Worm (Caenorhabditis elegans) whole organism, L3 larva: ENCODE results near the gene wrt-5.

ENCODE experiments used
- R02D3.7 ChIP-seq: fragments of 150-350 bp; optimal IDR thresholded peaks from 2 replicates; lab custom pipeline; 2014; ENCODE audit warnings: missing biosample characterization, missing genetic modification characterization
- aly-2 ChIP-seq: fragments of 150-350 bp; optimal IDR thresholded peaks from 2 replicates; lab custom pipeline; 2014; ENCODE audit warnings: missing biosample characterization, missing genetic modification characterization
- ama-1 ChIP-seq: fragments of 150-350 bp; optimal IDR thresholded peaks from 2 replicates; lab custom pipeline; 2018
- ceh-16 ChIP-seq: sonication (generic microtip); optimal IDR thresholded peaks from 2 replicates; lab custom pipeline; 2017; ENCODE audit warnings: missing biosample characterization, missing genetic modification characterization
- ceh-28 ChIP-seq: fragments of 150-350 bp; optimal IDR thresholded peaks from 2 replicates; lab custom pipeline; 2014; ENCODE audit warnings: missing biosample characterization, missing genetic modification reagents, missing genetic modification characterization
- ceh-82 ChIP-seq: fragments of 150-350 bp; optimal IDR thresholded peaks from 2 replicates; lab custom pipeline; 2014; ENCODE audit warnings: missing biosample characterization, missing genetic modification characterization
- ceh-9 ChIP-seq: sonication (generic microtip); optimal IDR thresholded peaks from 2 replicates; lab custom pipeline; 2018; ENCODE audit warnings: missing biosample characterization, missing genetic modification characterization
- daf-12 ChIP-seq: fragments of 150-350 bp; optimal IDR thresholded peaks from 2 replicates; lab custom pipeline; 2014; ENCODE audit warnings: missing biosample characterization, missing genetic modification reagents, missing genetic modification characterization
- egl-27 ChIP-seq: sonication (generic microtip); optimal IDR thresholded peaks from 4 replicates; lab custom pipeline; 2017; ENCODE audit warnings: missing biosample characterization, missing genetic modification reagents, missing genetic modification characterization
- egl-5 ChIP-seq: fragments of 150-350 bp; optimal IDR thresholded peaks from 2 replicates; lab custom pipeline; 2017; ENCODE audit warnings: missing biosample characterization, missing genetic modification reagents, missing genetic modification characterization, inconsistent platforms
- elt-1 ChIP-seq: fragments of 150-350 bp; optimal IDR thresholded peaks from 2 replicates; lab custom pipeline; 2014; ENCODE audit warnings: missing biosample characterization, missing genetic modification characterization
- elt-2 ChIP-seq: sonication (generic microtip); optimal IDR thresholded peaks from 2 replicates; lab custom pipeline; 2016; ENCODE audit warnings: missing genetic modification reagents, mild to moderate bottlenecking, missing genetic modification characterization, missing compliant biosample characterization
- elt-3 ChIP-seq, 3 experiments: fragments of 150-350 bp in 1 of 3; sonication (generic microtip) in 2 of 3; optimal IDR thresholded peaks; 2 replicates in 2 of 3; 4 replicates in 1 of 3; lab custom pipeline; 2014 to 2017; ENCODE audit warnings: missing biosample characterization in 3 of 3, missing genetic modification characterization in 3 of 3
- eor-1 ChIP-seq, 2 experiments: fragments of 150-350 bp; optimal IDR thresholded peaks; 2 replicates each; lab custom pipeline; 2014 to 2018; ENCODE audit warnings: missing biosample characterization in 2 of 2, missing genetic modification characterization in 2 of 2
- fkh-10 ChIP-seq: sonication (generic microtip); optimal IDR thresholded peaks from 2 replicates; lab custom pipeline; 2017; ENCODE audit warnings: missing biosample characterization, missing genetic modification reagents, missing genetic modification characterization
- fkh-2 ChIP-seq: fragments of 150-350 bp; optimal IDR thresholded peaks from 2 replicates; lab custom pipeline; 2014; ENCODE audit warnings: missing biosample characterization, missing genetic modification reagents, missing genetic modification characterization
- fos-1 ChIP-seq: fragments of 150-350 bp; optimal IDR thresholded peaks from 2 replicates; lab custom pipeline; 2014; ENCODE audit warnings: missing biosample characterization, missing genetic modification characterization
- hmg-11 ChIP-seq: sonication (generic microtip); optimal IDR thresholded peaks from 2 replicates; lab custom pipeline; 2016; ENCODE audit warnings: missing genetic modification characterization, missing compliant biosample characterization
- jun-1 ChIP-seq: fragments of 150-350 bp; optimal IDR thresholded peaks from 2 replicates; lab custom pipeline; 2014; ENCODE audit warnings: missing biosample characterization, missing genetic modification reagents, missing genetic modification characterization
- lin-15B ChIP-seq: fragments of 150-350 bp; optimal IDR thresholded peaks from 2 replicates; lab custom pipeline; 2014; ENCODE audit warnings: missing biosample characterization, missing genetic modification characterization
- lin-39 ChIP-seq: fragments of 150-350 bp; optimal IDR thresholded peaks from 2 replicates; lab custom pipeline; 2018; ENCODE audit warnings: missing biosample characterization, missing genetic modification reagents, missing genetic modification characterization
- lsy-12 ChIP-seq: sonication (generic microtip); optimal IDR thresholded peaks from 2 replicates; lab custom pipeline; 2016; ENCODE audit warnings: mild to moderate bottlenecking, missing genetic modification characterization, missing compliant biosample characterization
- mdl-1 ChIP-seq: fragments of 150-350 bp; optimal IDR thresholded peaks from 2 replicates; lab custom pipeline; 2014; ENCODE audit warnings: missing biosample characterization, missing genetic modification characterization
- mml-1 ChIP-seq: fragments of 150-350 bp; sonication (generic microtip); optimal IDR thresholded peaks from 3 replicates; lab custom pipeline; 2014; ENCODE audit warnings: missing biosample characterization, missing genetic modification characterization
- nfya-1 ChIP-seq: sonication (generic microtip); optimal IDR thresholded peaks from 2 replicates; lab custom pipeline; 2017; ENCODE audit warnings: missing genetic modification characterization, mild to moderate bottlenecking, missing compliant biosample characterization, antibody characterized with exemption, moderate library complexity; ENCODE audit not compliant: insufficient read depth
- nhr-11 ChIP-seq: fragments of 150-350 bp; optimal IDR thresholded peaks from 2 replicates; lab custom pipeline; 2014; ENCODE audit warnings: missing biosample characterization, missing genetic modification characterization
- nhr-12 ChIP-seq: fragments of 150-350 bp; optimal IDR thresholded peaks from 2 replicates; lab custom pipeline; 2014; ENCODE audit warnings: missing biosample characterization, missing genetic modification characterization
- nhr-23 ChIP-seq: fragments of 150-350 bp; optimal IDR thresholded peaks from 2 replicates; lab custom pipeline; 2014; ENCODE audit warnings: missing biosample characterization, missing genetic modification reagents, missing genetic modification characterization
- nhr-237 ChIP-seq: fragments of 150-350 bp; optimal IDR thresholded peaks from 2 replicates; lab custom pipeline; 2014; ENCODE audit warnings: missing biosample characterization, missing genetic modification characterization
- nhr-25 ChIP-seq: sonication (generic microtip); optimal IDR thresholded peaks from 2 replicates; lab custom pipeline; 2017; ENCODE audit warnings: missing biosample characterization, missing genetic modification characterization
- nhr-28 ChIP-seq: fragments of 150-350 bp; optimal IDR thresholded peaks from 2 replicates; lab custom pipeline; 2014; ENCODE audit warnings: missing biosample characterization, missing genetic modification characterization
- nhr-43 ChIP-seq: sonication (generic microtip); optimal IDR thresholded peaks from 2 replicates; lab custom pipeline; 2016; ENCODE audit warnings: mild to moderate bottlenecking, missing genetic modification characterization, missing compliant biosample characterization; ENCODE audit not compliant: poor library complexity, severe bottlenecking
- nhr-67 ChIP-seq: fragments of 150-350 bp; optimal IDR thresholded peaks from 2 replicates; lab custom pipeline; 2014; ENCODE audit warnings: missing biosample characterization, missing genetic modification characterization
- nhr-76 ChIP-seq: fragments of 150-350 bp; sonication (generic microtip); optimal IDR thresholded peaks from 5 replicates; lab custom pipeline; 2014; ENCODE audit warnings: missing biosample characterization, missing genetic modification characterization
- nhr-77 ChIP-seq: fragments of 150-350 bp; optimal IDR thresholded peaks from 2 replicates; lab custom pipeline; 2014; ENCODE audit warnings: missing biosample characterization, missing genetic modification characterization
- pha-4 ChIP-seq: fragments of 150-350 bp; optimal IDR thresholded peaks from 2 replicates; lab custom pipeline; 2014; ENCODE audit warnings: missing biosample characterization, missing genetic modification reagents, missing genetic modification characterization
- pqm-1 ChIP-seq: fragments of 150-350 bp; optimal IDR thresholded peaks from 2 replicates; lab custom pipeline; 2017; ENCODE audit warnings: missing biosample characterization, missing genetic modification characterization, inconsistent platforms
- sea-2 ChIP-seq: fragments of 150-350 bp; sonication (generic microtip); optimal IDR thresholded peaks from 4 replicates; lab custom pipeline; 2014; ENCODE audit warnings: missing biosample characterization, missing genetic modification reagents, missing genetic modification characterization
- skn-1 ChIP-seq: fragments of 150-350 bp; optimal IDR thresholded peaks from 2 replicates; lab custom pipeline; 2014; ENCODE audit warnings: missing biosample characterization, missing genetic modification characterization
- snpc-4 ChIP-seq: fragments of 150-350 bp; optimal IDR thresholded peaks from 2 replicates; lab custom pipeline; 2014; ENCODE audit warnings: missing biosample characterization, missing genetic modification characterization
- tbx-2 ChIP-seq: sonication (generic microtip); optimal IDR thresholded peaks from 2 replicates; lab custom pipeline; 2016; ENCODE audit warnings: mild to moderate bottlenecking, missing genetic modification characterization, missing compliant biosample characterization
- unc-39 ChIP-seq: sonication (generic microtip); optimal IDR thresholded peaks from 4 replicates; lab custom pipeline; 2017; ENCODE audit warnings: missing biosample characterization, missing genetic modification characterization
- unc-62 ChIP-seq: fragments of 150-350 bp; sonication (generic microtip); optimal IDR thresholded peaks from 4 replicates; lab custom pipeline; 2014; ENCODE audit warnings: missing biosample characterization, missing genetic modification reagents, missing genetic modification characterization
- zag-1 ChIP-seq: fragments of 150-350 bp; optimal IDR thresholded peaks from 2 replicates; lab custom pipeline; 2014; ENCODE audit warnings: missing biosample characterization, missing genetic modification characterization
- ztf-11 ChIP-seq: fragments of 150-350 bp; optimal IDR thresholded peaks from 2 replicates; lab custom pipeline; 2014; ENCODE audit warnings: missing biosample characterization, missing genetic modification characterization
- ztf-4 ChIP-seq: fragments of 150-350 bp; optimal IDR thresholded peaks from 2 replicates; lab custom pipeline; 2014; ENCODE audit warnings: missing biosample characterization, missing genetic modification characterization

Gene wrt-5

DNA sequence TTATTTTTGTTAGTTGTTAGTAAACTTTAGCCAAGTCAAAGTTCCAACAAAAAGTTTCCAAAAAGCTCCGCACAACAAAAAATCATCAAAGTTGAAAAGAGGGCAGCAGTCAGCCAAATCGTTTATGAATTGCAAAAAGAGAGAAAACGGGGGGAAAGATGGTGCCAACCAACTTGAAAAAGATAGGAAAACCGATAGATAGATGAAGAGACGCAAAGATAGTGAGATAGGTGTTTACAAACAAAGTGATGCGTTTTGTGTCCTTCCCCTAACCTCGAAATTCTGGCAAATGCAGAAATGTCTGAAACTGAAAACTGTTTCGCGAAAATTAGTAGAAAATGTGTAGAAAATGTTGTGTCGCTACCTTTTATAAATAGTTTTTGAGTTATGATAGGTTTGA lies 17.9 kb downstream of the wrt-5 start:
- peak; percentile 72 for TF ChIP-seq pha-4 (tag; lab: Kevin White, UChicago)
- no peak for TF ChIP-seq egl-5 (tag; lab: Kevin White, UChicago)
- TF ChIP-seq elt-2 (tag; lab: Kevin White, UChicago): peak; percentile 19
- peak; percentile 55 for TF ChIP-seq fkh-2 (tag; lab: Kevin White, UChicago)
- no peak for TF ChIP-seq nfya-1

- no peak for TF ChIP-seq nhr-237 (tag; lab: Kevin White, UChicago)
- TF ChIP-seq ceh-82: no peak
- TF ChIP-seq fkh-10 (GFP tag; lab: Kevin White, UChicago): no peak
- TF ChIP-seq elt-3 (tag; optimal IDR thresholded peaks at IDR 0.05; lab: Kevin White, UChicago): peak in 2 of 3 experiments; percentile 57 to 87
- no peak for TF ChIP-seq zag-1 (tag; lab: Kevin White, UChicago)
- no peak for TF ChIP-seq mdl-1 (tag; lab: Kevin White, UChicago)
- no peak for TF ChIP-seq mml-1 (tag; lab: Kevin White, UChicago)
- TF ChIP-seq sea-2 (GFP tag; lab: Kevin White, UChicago): no peak
- peak; percentile 70 for TF ChIP-seq elt-2 (tag; lab: Kevin White, UChicago)
- no peak for TF ChIP-seq ceh-9 (tag; lab: Kevin White, UChicago)
- TF ChIP-seq fos-1 (tag; lab: Kevin White, UChicago): no peak
- no peak for TF ChIP-seq nfya-1
- no peak for TF ChIP-seq ztf-4 (tag; lab: Kevin White, UChicago)
- TF ChIP-seq aly-2: no peak
- no peak for TF ChIP-seq nhr-76 (tag; lab: Kevin White, UChicago)
- TF ChIP-seq lin-15B: no peak
- no peak for TF ChIP-seq nhr-25
- TF ChIP-seq nhr-11 (tag; lab: Kevin White, UChicago): no peak
- TF ChIP-seq, all 47 proteins: peak for 2
Observed at ce11 chrIV:4032350-4032749, 19.1 kb downstream of the wrt-5 start.

DNA sequence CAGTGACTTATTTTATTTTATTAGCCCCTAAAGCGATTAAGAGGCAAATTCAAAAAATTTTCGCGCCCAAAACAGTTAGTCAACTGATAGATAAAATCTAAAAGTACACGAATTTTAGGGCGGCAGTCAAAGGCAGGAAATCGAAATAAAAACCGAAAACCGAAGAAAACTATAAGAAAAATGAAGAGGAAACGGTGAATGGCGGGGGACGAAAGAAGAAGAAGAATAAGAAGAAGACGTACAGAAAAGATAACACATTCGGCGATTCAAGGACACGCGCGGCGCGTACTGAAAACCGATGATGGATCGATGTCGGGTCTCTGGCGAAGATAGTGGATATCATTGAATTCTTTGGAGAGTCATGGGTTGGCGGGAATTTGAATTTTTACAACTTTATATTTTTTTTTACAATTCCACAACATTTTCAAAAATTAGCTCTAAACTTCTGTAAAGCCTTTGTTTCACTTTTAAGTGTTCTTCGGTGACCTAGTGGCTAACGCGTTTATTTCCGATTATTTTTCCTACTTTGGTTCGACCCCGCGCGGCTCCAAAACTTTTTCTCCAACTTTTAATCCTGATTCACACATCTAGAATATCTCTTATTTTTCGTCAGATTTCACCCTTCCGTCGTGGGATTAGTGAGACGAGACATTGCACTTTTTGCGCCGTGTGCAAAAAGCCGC lies 20.4 kb downstream of the wrt-5 start:
- no peak for TF ChIP-seq elt-2 (tag; lab: Kevin White, UChicago)
- no peak for TF ChIP-seq eor-1 (tag; optimal IDR thresholded peaks at IDR 0.05; lab: Kevin White, UChicago)
- TF ChIP-seq unc-62 (GFP tag; lab: Kevin White, UChicago): peak; percentile 48
- TF ChIP-seq egl-27 (tag; lab: Kevin White, UChicago): no peak
- TF ChIP-seq pha-4 (tag; lab: Kevin White, UChicago): no peak
- TF ChIP-seq aly-2: no peak
- peak; percentile 75 for TF ChIP-seq nhr-23 (tag; lab: Kevin White, UChicago)
- no peak for TF ChIP-seq lsy-12 (tag; lab: Kevin White, UChicago)
- no peak for TF ChIP-seq ztf-4 (tag; lab: Kevin White, UChicago)
- TF ChIP-seq lin-39 (tag; lab: Kevin White, UChicago): no peak
- TF ChIP-seq nhr-77 (tag; lab: Kevin White, UChicago): no peak
- TF ChIP-seq fos-1 (tag; lab: Kevin White, UChicago): no peak
- TF ChIP-seq nhr-237 (tag; lab: Kevin White, UChicago): no peak
- peak; percentile 76 for TF ChIP-seq elt-1 (tag; lab: Kevin White, UChicago)
- no peak for TF ChIP-seq ama-1
- no peak for TF ChIP-seq zag-1 (tag; lab: Kevin White, UChicago)
- TF ChIP-seq egl-5 (tag; lab: Kevin White, UChicago): no peak
- TF ChIP-seq nhr-67: no peak
- TF ChIP-seq mml-1 (tag; lab: Kevin White, UChicago): no peak
- peak; percentile 56 for TF ChIP-seq nhr-43 (tag; lab: Kevin White, UChicago)
- no peak for TF ChIP-seq tbx-2 (tag; lab: Kevin White, UChicago)
- no peak for TF ChIP-seq nfya-1
- TF ChIP-seq skn-1 (tag; lab: Kevin White, UChicago): no peak
- TF ChIP-seq jun-1: no peak
- TF ChIP-seq nhr-12 (tag; lab: Kevin White, UChicago): no peak
- no peak for TF ChIP-seq ceh-9 (tag; lab: Kevin White, UChicago)
- TF ChIP-seq ceh-28: no peak
- no peak for TF ChIP-seq ceh-16 (tag; lab: Kevin White, UChicago)
- TF ChIP-seq nhr-11 (tag; lab: Kevin White, UChicago): no peak
- no peak for TF ChIP-seq pqm-1 (tag; lab: Kevin White, UChicago)
- TF ChIP-seq sea-2 (GFP tag; lab: Kevin White, UChicago): no peak
- TF ChIP-seq ztf-11 (tag; lab: Kevin White, UChicago): no peak
- no peak for TF ChIP-seq nhr-76 (tag; lab: Kevin White, UChicago)
- TF ChIP-seq nhr-25: peak; percentile 84
- TF ChIP-seq lin-15B: peak; percentile 92
- TF ChIP-seq R02D3.7: peak; percentile 28
- no peak for TF ChIP-seq snpc-4 (tag; lab: Kevin White, UChicago)
- peak in 1 of 3 experiments; percentile 15 for TF ChIP-seq elt-3 (tag; optimal IDR thresholded peaks at IDR 0.05; lab: Kevin White, UChicago)
- no peak for TF ChIP-seq unc-39 (tag; lab: Kevin White, UChicago)
- TF ChIP-seq mdl-1 (tag; lab: Kevin White, UChicago): no peak
- TF ChIP-seq daf-12 (tag; lab: Kevin White, UChicago): no peak
- TF ChIP-seq fkh-2 (tag; lab: Kevin White, UChicago): no peak
- no peak for TF ChIP-seq hmg-11
- TF ChIP-seq nhr-28: no peak
